Worm (Caenorhabditis elegans) whole organism, late embryonic: ENCODE results near the gene ZK829.9.

Experiments used
- ceh-34 ChIP-seq: sonication (generic microtip); optimal IDR thresholded peaks from 2 replicates; lab custom pipeline; 2016; ENCODE audit warnings: mild to moderate bottlenecking, missing genetic modification characterization, missing compliant biosample characterization
- dve-1 ChIP-seq: sonication (generic microtip); optimal IDR thresholded peaks from 2 replicates; lab custom pipeline; 2017; ENCODE audit warnings: antibody characterized with exemption, mild to moderate bottlenecking, missing genetic modification characterization, missing compliant biosample characterization
- fkh-10 ChIP-seq: fragments of 150-350 bp; optimal IDR thresholded peaks from 2 replicates; lab custom pipeline; 2014; ENCODE audit warnings: missing biosample characterization, missing genetic modification reagents, missing genetic modification characterization
- lim-6 ChIP-seq: sonication (generic microtip); optimal IDR thresholded peaks from 2 replicates; lab custom pipeline; 2016; ENCODE audit warnings: missing genetic modification characterization, missing compliant biosample characterization
- pha-4 ChIP-seq: fragments of 150-350 bp; optimal IDR thresholded peaks from 2 replicates; lab custom pipeline; 2018; ENCODE audit warnings: missing biosample characterization, missing genetic modification reagents, missing genetic modification characterization
- pqm-1 ChIP-seq: sonication (generic microtip); optimal IDR thresholded peaks from 2 replicates; lab custom pipeline; 2016; ENCODE audit warnings: missing genetic modification characterization, missing compliant biosample characterization
- unc-86 ChIP-seq: sonication (generic microtip); optimal IDR thresholded peaks from 2 replicates; lab custom pipeline; 2016; ENCODE audit warnings: missing genetic modification characterization, missing compliant biosample characterization
- zip-5 ChIP-seq: sonication (generic microtip); optimal IDR thresholded peaks from 2 replicates; lab custom pipeline; 2016; ENCODE audit warnings: missing genetic modification characterization, missing compliant biosample characterization

DNA sequence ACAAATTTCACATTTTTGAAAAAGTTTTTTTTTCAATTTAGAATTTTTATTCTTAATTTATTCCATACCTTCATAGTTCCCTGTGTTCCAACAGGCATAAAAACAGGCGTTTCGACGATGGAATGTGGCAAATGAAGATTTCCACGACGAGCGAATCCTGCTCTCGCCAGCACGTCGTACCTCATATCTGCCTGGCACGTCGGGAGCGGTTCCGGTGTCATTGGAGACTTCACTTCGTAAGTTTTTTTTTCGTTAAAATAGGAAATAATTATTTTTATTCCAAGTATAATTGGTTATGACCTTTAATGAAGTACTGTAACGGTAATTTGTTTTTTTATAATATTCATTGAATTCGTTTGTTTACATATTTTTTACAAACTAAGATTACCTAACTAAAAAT, 10.8 kb upstream of the ZK829.9 start, which contains the start of gene tgt-1:
- no peak for TF ChIP-seq unc-86 (tag; lab: Kevin White, UChicago)
- no peak for TF ChIP-seq zip-5 (tag; lab: Kevin White, UChicago)
- no peak for TF ChIP-seq pha-4 (tag; lab: Kevin White, UChicago)
- no peak for TF ChIP-seq pqm-1
- TF ChIP-seq dve-1: no peak
- TF ChIP-seq fkh-10 (GFP tag; lab: Kevin White, UChicago): no peak
- TF ChIP-seq lim-6: no peak
- no peak for TF ChIP-seq ceh-34 (tag; lab: Kevin White, UChicago)
